Fruit fly (Drosophila melanogaster) whole organism, adult: ENCODE data around the gene CG32537.

Experiments
- CG11617 ChIP-seq: fragments of 200-800 bp; sonication (Bioruptor generic); optimal IDR thresholded peaks from 2 replicates; lab custom pipeline; 2017; ENCODE audit warnings: mild to moderate bottlenecking, missing biosample characterization, missing genetic modification reagents, missing genetic modification characterization
- CG12768 ChIP-seq: fragments of 200-800 bp; sonication (Bioruptor generic); optimal IDR thresholded peaks from 2 replicates; lab custom pipeline; 2017; ENCODE audit warnings: missing biosample characterization, missing genetic modification characterization, mild to moderate bottlenecking, moderate library complexity, missing genetic modification reagents
- CG14711 ChIP-seq: fragments of 200-800 bp; sonication (Bioruptor generic); optimal IDR thresholded peaks from 2 replicates; lab custom pipeline; 2018; ENCODE audit warnings: missing biosample characterization, mild to moderate bottlenecking, missing genetic modification characterization, moderate library complexity
- CG1620 ChIP-seq: fragments of 200-800 bp; sonication (Bioruptor generic); optimal IDR thresholded peaks from 2 replicates; lab custom pipeline; 2016; ENCODE audit warnings: missing biosample characterization, missing genetic modification characterization
- CG33017 ChIP-seq: fragments of 200-800 bp; sonication (Bioruptor generic); optimal IDR thresholded peaks from 2 replicates; lab custom pipeline; 2018; ENCODE audit warnings: missing biosample characterization, mild to moderate bottlenecking, missing genetic modification characterization, moderate library complexity
- CG5204 ChIP-seq: fragments of 200-800 bp; sonication (Bioruptor generic); optimal IDR thresholded peaks from 2 replicates; lab custom pipeline; 2016; ENCODE audit warnings: missing biosample characterization, missing genetic modification characterization
- CG7045 ChIP-seq: fragments of 200-800 bp; sonication (Bioruptor generic); optimal IDR thresholded peaks from 2 replicates; lab custom pipeline; 2017; ENCODE audit warnings: missing biosample characterization, mild to moderate bottlenecking, missing genetic modification characterization
- CG7101 ChIP-seq: fragments of 200-800 bp; sonication (Bioruptor generic); optimal IDR thresholded peaks from 2 replicates; lab custom pipeline; 2018; ENCODE audit warnings: missing biosample characterization, mild to moderate bottlenecking, missing genetic modification characterization, moderate library complexity
- Crg-1 ChIP-seq: fragments of 200-800 bp; sonication (Bioruptor generic); optimal IDR thresholded peaks from 2 replicates; lab custom pipeline; 2016; ENCODE audit warnings: missing biosample characterization, missing genetic modification characterization
- Hr96 ChIP-seq: fragments of 200-800 bp; sonication (Bioruptor generic); optimal IDR thresholded peaks from 2 replicates; lab custom pipeline; 2016; ENCODE audit warnings: missing biosample characterization, missing genetic modification characterization
- Mnt ChIP-seq: fragments of 200-800 bp; sonication (Bioruptor generic); optimal IDR thresholded peaks from 2 replicates; lab custom pipeline; 2016; ENCODE audit warnings: missing biosample characterization, mild to moderate bottlenecking, missing genetic modification characterization
- bab1 ChIP-seq: fragments of 200-800 bp; sonication (Bioruptor generic); optimal IDR thresholded peaks from 3 replicates; lab custom pipeline; 2019; ENCODE audit warnings: missing biosample characterization, mild to moderate bottlenecking, missing genetic modification characterization, moderate library complexity
- cic ChIP-seq: fragments of 200-800 bp; sonication (Bioruptor generic); optimal IDR thresholded peaks from 2 replicates; lab custom pipeline; 2017; ENCODE audit warnings: missing biosample characterization, mild to moderate bottlenecking, missing genetic modification characterization, moderate library complexity
- cnc ChIP-seq, 2 experiments: fragments of >200 bp; optimal IDR thresholded peaks; 2 replicates each; lab custom pipeline; 2017
- kay ChIP-seq: fragments of 200-800 bp; sonication (Bioruptor generic); peaks from one replicate; lab custom pipeline; 2016; ENCODE audit warnings: missing biosample characterization, missing genetic modification characterization, borderline replicate concordance
- ovo ChIP-seq: fragments of 200-800 bp; sonication (Bioruptor generic); optimal IDR thresholded peaks from 2 replicates; lab custom pipeline; 2016; ENCODE audit warnings: missing biosample characterization, missing genetic modification characterization
- pad ChIP-seq: fragments of 200-800 bp; sonication (Bioruptor generic); optimal IDR thresholded peaks from 3 replicates; lab custom pipeline; 2017; ENCODE audit warnings: missing biosample characterization, missing genetic modification characterization, mild to moderate bottlenecking, moderate library complexity, missing genetic modification reagents
- tj ChIP-seq: fragments of 200-800 bp; sonication (Bioruptor generic); optimal IDR thresholded peaks from 3 replicates; lab custom pipeline; 2017; ENCODE audit warnings: missing biosample characterization, mild to moderate bottlenecking, missing genetic modification characterization, moderate library complexity
- toe ChIP-seq: fragments of 200-800 bp; sonication (Bioruptor generic); optimal IDR thresholded peaks from 2 replicates; lab custom pipeline; 2016; ENCODE audit warnings: missing biosample characterization, missing genetic modification characterization

The CG32537 gene

dm6 chrX:19241790-19242373, 34.5 kb downstream of the CG32537 start, which contains the start of gene CG14196:
Gene CG14196, minus strand, starts transcription at chrX:19241840.
- TF ChIP-seq cnc (optimal IDR thresholded peaks at IDR 0.05; lab: Kevin White, UChicago) (no peak), kay (GFP tag; lab: Kevin White, UChicago) (no peak), toe (no peak), CG14711 (tag; lab: Kevin White, UChicago) (no peak), cic (peak; percentile 33), ovo (GFP tag; lab: Kevin White, UChicago) (no peak), CG12768 (GFP tag; lab: Kevin White, UChicago) (no peak), CG7101 (tag; lab: Kevin White, UChicago) (no peak)

- TF ChIP-seq Mnt: peak; percentile 59
- no peak for TF ChIP-seq Crg-1 (GFP tag; lab: Kevin White, UChicago)
Measured at dm6 chrX:19240230-19240839, 36.0 kb downstream of the CG32537 start.

- TF ChIP-seq CG7101 (tag; lab: Kevin White, UChicago) (no peak), CG33017 (no peak), CG1620 (GFP tag; lab: Kevin White, UChicago) (no peak), tj (GFP tag; lab: Kevin White, UChicago) (no peak), cic (no peak), CG14711 (tag; lab: Kevin White, UChicago) (no peak), pad (GFP tag; lab: Kevin White, UChicago) (no peak), kay (GFP tag; lab: Kevin White, UChicago) (no peak), CG11617 (no peak), CG7045 (GFP tag; lab: Kevin White, UChicago) (no peak), CG12768 (GFP tag; lab: Kevin White, UChicago) (no peak), toe (no peak), Mnt (no peak), Hr96 (GFP tag; lab: Kevin White, UChicago) (no peak), Crg-1 (GFP tag; lab: Kevin White, UChicago) (no peak), cnc (optimal IDR thresholded peaks at IDR 0.05; lab: Kevin White, UChicago) (no peak)
Measured at dm6 chrX:19239365-19239764, 37.0 kb downstream of the CG32537 start.

- TF ChIP-seq kay (GFP tag; lab: Kevin White, UChicago) (no peak), CG14711 (tag; lab: Kevin White, UChicago) (no peak), ovo (GFP tag; lab: Kevin White, UChicago) (no peak)
Measured at dm6 chrX:19238613-19239012, 37.7 kb downstream of the CG32537 start.

- no peak for TF ChIP-seq Hr96 (GFP tag; lab: Kevin White, UChicago)
- TF ChIP-seq CG5204 (GFP tag; lab: Kevin White, UChicago): no peak
Measured at dm6 chrX:19229855-19230433, 46.4 kb downstream of the CG32537 start.

dm6 chrX:19225304-19225640, 51.1 kb downstream of the CG32537 start:
- TF ChIP-seq kay (GFP tag; lab: Kevin White, UChicago) (no peak), cnc (optimal IDR thresholded peaks at IDR 0.05; lab: Kevin White, UChicago) (no peak), pad (GFP tag; lab: Kevin White, UChicago) (no peak), bab1 (GFP tag; lab: Kevin White, UChicago) (no peak), CG14711 (tag; lab: Kevin White, UChicago) (no peak), tj (GFP tag; lab: Kevin White, UChicago) (no peak), CG11617 (no peak), CG7101 (tag; lab: Kevin White, UChicago) (no peak), Crg-1 (GFP tag; lab: Kevin White, UChicago) (no peak)

- no peak for TF ChIP-seq pad (GFP tag; lab: Kevin White, UChicago)
- no peak for TF ChIP-seq Mnt
- no peak for TF ChIP-seq Crg-1 (GFP tag; lab: Kevin White, UChicago)
- TF ChIP-seq cnc (optimal IDR thresholded peaks at IDR 0.05; lab: Kevin White, UChicago): no peak
Measured at dm6 chrX:19224580-19225303, 51.6 kb downstream of the CG32537 start.
